Comparison of ENCODE assay signal across 1 fruit fly cellular context in genomic region chrX:5718476-5719012, dm6.
TF ChIP-seq lines count a peak whose summit lies in the region.

No protein-coding gene starts in this region.

TF ChIP-seq in whole organism, embryonic, 481 proteins besides CTCF, POLR2A, EP300 and RAD21 (continued from another document and continues in another):
- TF ChIP-seq Nf-YB (GFP tag; optimal IDR thresholded peaks at IDR 0.05; lab: Kevin White, UChicago) (peak; percentile 20), sc (optimal IDR thresholded peaks at IDR 0.05; lab: Kevin White, UChicago) (no peak), sc (GFP tag; optimal IDR thresholded peaks at IDR 0.05; lab: Kevin White, UChicago) (no peak), TFAM (GFP tag; optimal IDR thresholded peaks at IDR 0.05; lab: Kevin White, UChicago) (no peak), vfl (GFP tag; optimal IDR thresholded peaks at IDR 0.05; lab: Kevin White, UChicago) (peak; percentile 7), sd (tag; optimal IDR thresholded peaks at IDR 0.05; lab: Kevin White, UChicago) (peak; percentile 86), exex (tag; optimal IDR thresholded peaks at IDR 0.05; lab: Kevin White, UChicago) (peak; percentile 94), Deaf1 (tag; optimal IDR thresholded peaks at IDR 0.05; lab: Kevin White, UChicago) (peak; percentile 27), klu (GFP tag; IDR thresholded peaks at IDR 0.05; lab: Robert Waterston, UW) (no peak), CG30431 (GFP tag; optimal IDR thresholded peaks at IDR 0.05; lab: Kevin White, UChicago) (no peak), disco-r (GFP tag; optimal IDR thresholded peaks at IDR 0.05; lab: Kevin White, UChicago) (no peak), Bdp1 (GFP tag; optimal IDR thresholded peaks at IDR 0.05; lab: Kevin White, UChicago) (no peak), nau (GFP tag; optimal IDR thresholded peaks at IDR 0.05; lab: Kevin White, UChicago) (no peak), CG5245 (GFP tag; optimal IDR thresholded peaks at IDR 0.05; lab: Kevin White, UChicago) (peak; percentile 8), CG4282 (GFP tag; optimal IDR thresholded peaks at IDR 0.05; lab: Kevin White, UChicago) (no peak), Oli (tag; optimal IDR thresholded peaks at IDR 0.05; lab: Kevin White, UChicago) (peak; percentile 59), gt (GFP tag; IDR thresholded peaks at IDR 0.05; lab: Robert Waterston, UW) (no peak), gem (tag; optimal IDR thresholded peaks at IDR 0.05; lab: Kevin White, UChicago) (peak; percentile 75), Xbp1 (GFP tag; optimal IDR thresholded peaks at IDR 0.05; lab: Kevin White, UChicago) (peak; percentile 43), Optix (GFP tag; IDR thresholded peaks at IDR 0.05; lab: Robert Waterston, UW) (peak; percentile 23; the same call in 1 of the 3 replicates), emc (GFP tag; optimal IDR thresholded peaks at IDR 0.05; lab: Kevin White, UChicago) (no peak), Mad (GFP tag; optimal IDR thresholded peaks at IDR 0.05; lab: Kevin White, UChicago) (no peak), org-1 (GFP tag; optimal IDR thresholded peaks at IDR 0.05; lab: Kevin White, UChicago) (peak; percentile 2), yki (optimal IDR thresholded peaks at IDR 0.05; lab: Kevin White, UChicago) (no peak), lab (GFP tag; optimal IDR thresholded peaks at IDR 0.05; lab: Kevin White, UChicago) (peak; percentile 87), ind (GFP tag; optimal IDR thresholded peaks at IDR 0.05; lab: Kevin White, UChicago) (peak; percentile 58), E2f1 (GFP tag; IDR thresholded peaks at IDR 0.05; lab: Robert Waterston, UW) (peak; percentile 41; the same call in 1 of the 2 replicates), knrl (GFP tag; IDR thresholded peaks at IDR 0.05; lab: Robert Waterston, UW; ENCODE audit: partially characterized antibody) (no peak), CG18764 (GFP tag; optimal IDR thresholded peaks at IDR 0.05; lab: Kevin White, UChicago) (peak; percentile 23), gro (GFP tag; optimal IDR thresholded peaks at IDR 0.05; lab: Kevin White, UChicago) (no peak), CG16863 (GFP tag; optimal IDR thresholded peaks at IDR 0.05; lab: Kevin White, UChicago) (no peak), stwl (tag; optimal IDR thresholded peaks at IDR 0.05; lab: Kevin White, UChicago) (no peak), wor (GFP tag; IDR thresholded peaks at IDR 0.05; lab: Robert Waterston, UW) (no peak), CG9876 (GFP tag; optimal IDR thresholded peaks at IDR 0.05; lab: Kevin White, UChicago) (no peak), CG11085 (GFP tag; IDR thresholded peaks at IDR 0.05; lab: Robert Waterston, UW) (peak; percentile 52), Antp (GFP tag; optimal IDR thresholded peaks at IDR 0.05; lab: Kevin White, UChicago) (no peak), CG12659 (GFP tag; optimal IDR thresholded peaks at IDR 0.05; lab: Kevin White, UChicago) (peak; percentile 61), CG2678 (tag; optimal IDR thresholded peaks at IDR 0.05; lab: Kevin White, UChicago) (peak; percentile 85), CG10267 (tag; optimal IDR thresholded peaks at IDR 0.05; lab: Kevin White, UChicago) (peak; percentile 28), Bteb2 (GFP tag; optimal IDR thresholded peaks at IDR 0.05; lab: Kevin White, UChicago) (no peak), tgo (GFP tag; IDR thresholded peaks at IDR 0.05; lab: Robert Waterston, UW) (peak; percentile 69), CG10147 (GFP tag; optimal IDR thresholded peaks at IDR 0.05; lab: Kevin White, UChicago) (peak; percentile 50), ap (GFP tag; IDR thresholded peaks at IDR 0.05; lab: Robert Waterston, UW) (no peak), aop (GFP tag; IDR thresholded peaks at IDR 0.05; lab: Robert Waterston, UW) (no peak), kah (GFP tag; optimal IDR thresholded peaks at IDR 0.05; lab: Kevin White, UChicago) (peak; percentile 12), Oaz (GFP tag; IDR thresholded peaks at IDR 0.05; lab: Robert Waterston, UW) (peak; percentile 39; the same call in 1 of the 2 replicates), CG14860 (GFP tag; IDR thresholded peaks at IDR 0.05; lab: Robert Waterston, UW; ENCODE audit: partially characterized antibody) (no peak), CG7372 (GFP tag; IDR thresholded peaks at IDR 0.05; lab: Robert Waterston, UW) (peak; percentile 74), CrebB (tag; optimal IDR thresholded peaks at IDR 0.05; lab: Kevin White, UChicago) (peak; percentile 8), gsb-n (tag; optimal IDR thresholded peaks at IDR 0.05; lab: Kevin White, UChicago) (no peak), prd (optimal IDR thresholded peaks at IDR 0.05; lab: Kevin White, UChicago) (no peak), prd (GFP tag; IDR thresholded peaks at IDR 0.05; lab: Robert Waterston, UW) (peak; percentile 71; the same call in 2 of the 3 replicates), fd3F (GFP tag; optimal IDR thresholded peaks at IDR 0.05; lab: Kevin White, UChicago) (peak; percentile 81), amos (GFP tag; IDR thresholded peaks at IDR 0.05; lab: Robert Waterston, UW; ENCODE audit: partially characterized antibody) (no peak), CG7987 (GFP tag; optimal IDR thresholded peaks at IDR 0.05; lab: Kevin White, UChicago) (no peak), Sry-δ (GFP tag; optimal IDR thresholded peaks at IDR 0.05; lab: Kevin White, UChicago) (no peak), Pdp1 (GFP tag; optimal IDR thresholded peaks at IDR 0.05; lab: Kevin White, UChicago) (peak in 1 of 2 experiments; percentile 5), CG15269 (tag; optimal IDR thresholded peaks at IDR 0.05; lab: Kevin White, UChicago) (peak; percentile 81), rib (GFP tag; IDR thresholded peaks at IDR 0.05; lab: Robert Waterston, UW) (peak; percentile 84), CG17328 (GFP tag; IDR thresholded peaks at IDR 0.05; lab: Robert Waterston, UW) (peak; percentile 43), cato (GFP tag; optimal IDR thresholded peaks at IDR 0.05; lab: Kevin White, UChicago; ENCODE audit: borderline replicate concordance) (no peak), Neu2 (GFP tag; optimal IDR thresholded peaks at IDR 0.05; lab: Kevin White, UChicago; ENCODE audit: borderline replicate concordance) (no peak), Aef1 (GFP tag; IDR thresholded peaks at IDR 0.05; lab: Robert Waterston, UW) (peak; percentile 58; the same call in 2 of the 3 replicates), stc (GFP tag; IDR thresholded peaks at IDR 0.05; lab: Robert Waterston, UW) (0 out of 2 replicates have a peak, but pooled peaks have one; percentile 43), pros (GFP tag; optimal IDR thresholded peaks at IDR 0.05; lab: Kevin White, UChicago) (no peak), CG12071 (GFP tag; optimal IDR thresholded peaks at IDR 0.05; lab: Kevin White, UChicago) (peak; percentile 22), Lim3 (GFP tag; IDR thresholded peaks at IDR 0.05; lab: Robert Waterston, UW) (no peak), CG31388 (GFP tag; optimal IDR thresholded peaks at IDR 0.05; lab: Kevin White, UChicago) (no peak), Eip74EF (GFP tag; optimal IDR thresholded peaks at IDR 0.05; lab: Kevin White, UChicago) (no peak), CG8388 (GFP tag; optimal IDR thresholded peaks at IDR 0.05; lab: Kevin White, UChicago) (no peak), Rfx (GFP tag; IDR thresholded peaks at IDR 0.05; lab: Robert Waterston, UW) (peak; percentile 85), bbx (GFP tag; IDR thresholded peaks at IDR 0.05; lab: Robert Waterston, UW; ENCODE audit: partially characterized antibody) (no peak), crol (GFP tag; IDR thresholded peaks at IDR 0.05; lab: Robert Waterston, UW) (0 out of 2 replicates have a peak, but pooled peaks have one; percentile 13), ham (GFP tag; IDR thresholded peaks at IDR 0.05; lab: Robert Waterston, UW) (no peak), Fer2 (tag; optimal IDR thresholded peaks at IDR 0.05; lab: Kevin White, UChicago) (peak; percentile 58), Blimp-1 (GFP tag; optimal IDR thresholded peaks at IDR 0.05; lab: Kevin White, UChicago) (peak; percentile 7), odd (GFP tag; optimal IDR thresholded peaks at IDR 0.05; lab: Kevin White, UChicago) (peak; percentile 11), Hr51 (GFP tag; optimal IDR thresholded peaks at IDR 0.05; lab: Kevin White, UChicago) (peak in 1 of 2 experiments; percentile 53), CG15696 (tag; optimal IDR thresholded peaks at IDR 0.05; lab: Kevin White, UChicago) (no peak), cwo (GFP tag; optimal IDR thresholded peaks at IDR 0.05; lab: Kevin White, UChicago) (peak; percentile 70), NfI (GFP tag; optimal IDR thresholded peaks at IDR 0.05; lab: Kevin White, UChicago) (peak; percentile 65), Atf3 (GFP tag; optimal IDR thresholded peaks at IDR 0.05; lab: Kevin White, UChicago) (no peak), Hmx (GFP tag; optimal IDR thresholded peaks at IDR 0.05; lab: Kevin White, UChicago) (no peak), oc (tag; optimal IDR thresholded peaks at IDR 0.05; lab: Kevin White, UChicago) (no peak), CG13424 (tag; optimal IDR thresholded peaks at IDR 0.05; lab: Kevin White, UChicago) (peak; percentile 62), tna (GFP tag; IDR thresholded peaks at IDR 0.05; lab: Robert Waterston, UW; ENCODE audit: partially characterized antibody) (no peak), CG4854 (GFP tag; optimal IDR thresholded peaks at IDR 0.05; lab: Kevin White, UChicago) (no peak), CG6689 (GFP tag; IDR thresholded peaks at IDR 0.05; lab: Robert Waterston, UW) (peak; percentile 65), seq (GFP tag; IDR thresholded peaks at IDR 0.05; lab: Robert Waterston, UW) (peak; percentile 46; the same call in 1 of the 2 replicates), usp (GFP tag; optimal IDR thresholded peaks at IDR 0.05; lab: Kevin White, UChicago) (no peak), HLH4C (GFP tag; IDR thresholded peaks at IDR 0.05; lab: Robert Waterston, UW; ENCODE audit: partially characterized antibody) (no peak), pho (GFP tag; optimal IDR thresholded peaks at IDR 0.05; lab: Kevin White, UChicago) (no peak), CG1792 (GFP tag; optimal IDR thresholded peaks at IDR 0.05; lab: Kevin White, UChicago) (no peak), CG8478 (optimal IDR thresholded peaks at IDR 0.05; lab: Kevin White, UChicago) (no peak), CG12104 (GFP tag; optimal IDR thresholded peaks at IDR 0.05; lab: Kevin White, UChicago) (peak; percentile 23), Taf1 (GFP tag; IDR thresholded peaks at IDR 0.05; lab: Robert Waterston, UW) (peak; percentile 75), CG13775 (GFP tag; optimal IDR thresholded peaks at IDR 0.05; lab: Kevin White, UChicago) (peak; percentile 35), CG10543 (GFP tag; optimal IDR thresholded peaks at IDR 0.05; lab: Kevin White, UChicago) (peak; percentile 72), slou (GFP tag; optimal IDR thresholded peaks at IDR 0.05; lab: Kevin White, UChicago) (no peak), CG15011 (GFP tag; optimal IDR thresholded peaks at IDR 0.05; lab: Kevin White, UChicago) (peak; percentile 30), CG30020 (tag; optimal IDR thresholded peaks at IDR 0.05; lab: Kevin White, UChicago) (no peak), CG2889 (GFP tag; IDR thresholded peaks at IDR 0.05; lab: Robert Waterston, UW) (0 out of 3 replicates have a peak, but pooled peaks have one; percentile 50), HmgZ (tag; optimal IDR thresholded peaks at IDR 0.05; lab: Kevin White, UChicago) (peak; percentile 46), ewg (GFP tag; optimal IDR thresholded peaks at IDR 0.05; lab: Kevin White, UChicago) (no peak), CG3847 (GFP tag; IDR thresholded peaks at IDR 0.05; lab: Robert Waterston, UW) (peak; percentile 77), MESR4 (GFP tag; optimal IDR thresholded peaks at IDR 0.05; lab: Kevin White, UChicago) (no peak), CG31365 (tag; optimal IDR thresholded peaks at IDR 0.05; lab: Kevin White, UChicago) (no peak), CG17361 (GFP tag; IDR thresholded peaks at IDR 0.05; lab: Robert Waterston, UW) (0 out of 3 replicates have a peak, but pooled peaks have one; percentile 22), gsb (GFP tag; IDR thresholded peaks at IDR 0.05; lab: Robert Waterston, UW) (peak; percentile 51; the same call in 1 of the 2 replicates), CG1647 (GFP tag; optimal IDR thresholded peaks at IDR 0.05; lab: Kevin White, UChicago) (no peak), Hr3 (GFP tag; optimal IDR thresholded peaks at IDR 0.05; lab: Kevin White, UChicago) (peak; percentile 9), CG6683 (GFP tag; optimal IDR thresholded peaks at IDR 0.05; lab: Kevin White, UChicago) (peak; percentile 44), CG17612 (GFP tag; IDR thresholded peaks at IDR 0.05; lab: Robert Waterston, UW) (peak; percentile 61; the same call in 1 of the 2 replicates), danr (GFP tag; IDR thresholded peaks at IDR 0.05; lab: Robert Waterston, UW) (0 out of 2 replicates have a peak, but pooled peaks have one; percentile 20), CG4617 (GFP tag; optimal IDR thresholded peaks at IDR 0.05; lab: Kevin White, UChicago; ENCODE audit: borderline replicate concordance) (no peak), D (optimal IDR thresholded peaks at IDR 0.05; lab: Kevin White, UChicago) (no peak), D (GFP tag; optimal IDR thresholded peaks at IDR 0.05; lab: Kevin White, UChicago) (no peak), sima (GFP tag; optimal IDR thresholded peaks at IDR 0.05; lab: Kevin White, UChicago) (no peak), dan (GFP tag; IDR thresholded peaks at IDR 0.05; lab: Robert Waterston, UW) (no peak), CoRest (tag; optimal IDR thresholded peaks at IDR 0.05; lab: Kevin White, UChicago) (peak; percentile 71), eyg (GFP tag; optimal IDR thresholded peaks at IDR 0.05; lab: Kevin White, UChicago) (no peak), PHDP (tag; optimal IDR thresholded peaks at IDR 0.05; lab: Kevin White, UChicago) (peak; percentile 69), Poxn (GFP tag; IDR thresholded peaks at IDR 0.05; lab: Robert Waterston, UW) (peak; percentile 51; the same call in 1 of the 2 replicates), tap (tag; optimal IDR thresholded peaks at IDR 0.05; lab: Kevin White, UChicago) (peak; percentile 23), CG10959 (GFP tag; IDR thresholded peaks at IDR 0.05; lab: Robert Waterston, UW) (0 out of 2 replicates have a peak, but pooled peaks have one; percentile 21), hb (GFP tag; IDR thresholded peaks at IDR 0.05; lab: Robert Waterston, UW; ENCODE audit: partially characterized antibody) (no peak), CG14441 (GFP tag; IDR thresholded peaks at IDR 0.05; lab: Robert Waterston, UW) (peak; percentile 56; the same call in 1 of the 2 replicates), bigmax (GFP tag; optimal IDR thresholded peaks at IDR 0.05; lab: Kevin White, UChicago) (no peak), CG7745 (tag; optimal IDR thresholded peaks at IDR 0.05; lab: Kevin White, UChicago) (no peak), CG32767 (GFP tag; IDR thresholded peaks at IDR 0.05; lab: Robert Waterston, UW) (0 out of 2 replicates have a peak, but pooled peaks have one; percentile 17), CG1832 (GFP tag; optimal IDR thresholded peaks at IDR 0.05; lab: Kevin White, UChicago) (no peak)
